Fruit fly (Drosophila melanogaster): ENCODE results near the gene CG14414.
A peak's percentile ranks its signal among the peaks of the same experiment; 100 is the strongest.

CG14414 gene

dm6 chrX:14593091-14593490, 12.7 kb downstream of the CG14414 start (continued):
- TF ChIP-seq trem (tag; optimal IDR thresholded peaks at IDR 0.05) (no peak), gfzf (GFP tag; optimal IDR thresholded peaks at IDR 0.05) (no peak), CG17385 (GFP tag; optimal IDR thresholded peaks at IDR 0.05) (peak; percentile 22), shn (GFP tag; optimal IDR thresholded peaks at IDR 0.05) (no peak), ap (GFP tag; IDR thresholded peaks at IDR 0.05) (no peak), otp (GFP tag; IDR thresholded peaks at IDR 0.05) (no peak), bsh (GFP tag; optimal IDR thresholded peaks at IDR 0.05) (no peak), Lpt (GFP tag; optimal IDR thresholded peaks at IDR 0.05) (no peak), CG9437 (GFP tag; optimal IDR thresholded peaks at IDR 0.05) (peak; percentile 36), tin (GFP tag; optimal IDR thresholded peaks at IDR 0.05) (no peak), twi (tag; optimal IDR thresholded peaks at IDR 0.05) (no peak), CG13424 (tag; optimal IDR thresholded peaks at IDR 0.05) (peak; percentile 56), CoRest (tag; optimal IDR thresholded peaks at IDR 0.05) (peak; percentile 66), Asciz (GFP tag; optimal IDR thresholded peaks at IDR 0.05) (no peak), CG6175 (GFP tag; IDR thresholded peaks at IDR 0.05) (no peak), ato (GFP tag; IDR thresholded peaks at IDR 0.05; ENCODE audit: partially characterized antibody) (no peak), NK7.1 (GFP tag; optimal IDR thresholded peaks at IDR 0.05) (no peak), cg (GFP tag; optimal IDR thresholded peaks at IDR 0.05) (no peak), NfI (GFP tag; optimal IDR thresholded peaks at IDR 0.05) (peak; percentile 9), CG7556 (GFP tag; optimal IDR thresholded peaks at IDR 0.05) (peak; percentile 40), zfh1 (GFP tag; IDR thresholded peaks at IDR 0.05) (no peak), CG33557 (GFP tag; optimal IDR thresholded peaks at IDR 0.05) (no peak), Gsc (GFP tag; IDR thresholded peaks at IDR 0.05) (no peak), gcm2 (GFP tag; optimal IDR thresholded peaks at IDR 0.05) (no peak), scrt (GFP tag; optimal IDR thresholded peaks at IDR 0.05) (no peak), TFAM (GFP tag; optimal IDR thresholded peaks at IDR 0.05) (no peak), sug (tag; optimal IDR thresholded peaks at IDR 0.05) (peak; percentile 0), psq (GFP tag; optimal IDR thresholded peaks at IDR 0.05) (no peak), CG4404 (GFP tag; IDR thresholded peaks at IDR 0.05) (no peak), CG8924 (tag; optimal IDR thresholded peaks at IDR 0.05) (peak; percentile 42), Elba2 (GFP tag; optimal IDR thresholded peaks at IDR 0.05) (no peak), CG2120 (GFP tag; optimal IDR thresholded peaks at IDR 0.05) (peak; percentile 45), CG6854 (GFP tag; optimal IDR thresholded peaks at IDR 0.05) (no peak), CG10431 (GFP tag; optimal IDR thresholded peaks at IDR 0.05) (no peak), pan (optimal IDR thresholded peaks at IDR 0.05) (no peak), pan (GFP tag; optimal IDR thresholded peaks at IDR 0.05 in 1 of 2, IDR thresholded peaks at IDR 0.05 in 1 of 2) (no peak), CG14667 (GFP tag; IDR thresholded peaks at IDR 0.05) (no peak), CG7786 (GFP tag; optimal IDR thresholded peaks at IDR 0.05) (no peak), CkIIα-i1 (GFP tag; IDR thresholded peaks at IDR 0.05) (no peak), CG12744 (GFP tag; optimal IDR thresholded peaks at IDR 0.05) (no peak), CG4360 (GFP tag; IDR thresholded peaks at IDR 0.05) (no peak), slbo (GFP tag; IDR thresholded peaks at IDR 0.05) (peak; percentile 17; the same call in 1 of the 2 replicates), CG14014 (GFP tag; IDR thresholded peaks at IDR 0.05) (no peak), Six4 (GFP tag; optimal IDR thresholded peaks at IDR 0.05) (no peak), fru (optimal IDR thresholded peaks at IDR 0.05) (no peak), CG5180 (GFP tag; optimal IDR thresholded peaks at IDR 0.05) (no peak), ase (GFP tag; IDR thresholded peaks at IDR 0.05) (no peak), amos (GFP tag; IDR thresholded peaks at IDR 0.05; ENCODE audit: partially characterized antibody) (no peak), Taf1 (GFP tag; IDR thresholded peaks at IDR 0.05) (no peak), CG3065 (GFP tag; optimal IDR thresholded peaks at IDR 0.05) (no peak), CG14965 (GFP tag; optimal IDR thresholded peaks at IDR 0.05; ENCODE audit: borderline replicate concordance) (no peak), ab (GFP tag; optimal IDR thresholded peaks at IDR 0.05) (no peak), BEAF-32 (GFP tag; optimal IDR thresholded peaks at IDR 0.05) (no peak)

Measured in whole organism, embryonic.